Worm (Caenorhabditis elegans): Measurements from ENCODE around the gene F53C11.1.

The F53C11.1 gene

ce11 chrV:13775529-13775928, at the start of gene F53C11.1:
TSS of gene F53C11.1 (plus strand) at chrV:13775796.
- TF ChIP-seq W03F9.2 (tag; optimal IDR thresholded peaks at IDR 0.05) = no peak
- no peak for TF ChIP-seq him-1 (tag; optimal IDR thresholded peaks at IDR 0.05)
- no peak for TF ChIP-seq dao-5 (tag; optimal IDR thresholded peaks at IDR 0.05)

ce11 chrV:13730762-13731161, 44.8 kb upstream of the F53C11.1 start, which contains the start of gene dct-17:
TSS of gene dct-17 (minus strand) at chrV:13730784.
- TF ChIP-seq him-1 (tag; optimal IDR thresholded peaks at IDR 0.05) (no peak), dao-5 (tag; optimal IDR thresholded peaks at IDR 0.05) (no peak), W03F9.2 (tag; optimal IDR thresholded peaks at IDR 0.05) (no peak)

DNA sequence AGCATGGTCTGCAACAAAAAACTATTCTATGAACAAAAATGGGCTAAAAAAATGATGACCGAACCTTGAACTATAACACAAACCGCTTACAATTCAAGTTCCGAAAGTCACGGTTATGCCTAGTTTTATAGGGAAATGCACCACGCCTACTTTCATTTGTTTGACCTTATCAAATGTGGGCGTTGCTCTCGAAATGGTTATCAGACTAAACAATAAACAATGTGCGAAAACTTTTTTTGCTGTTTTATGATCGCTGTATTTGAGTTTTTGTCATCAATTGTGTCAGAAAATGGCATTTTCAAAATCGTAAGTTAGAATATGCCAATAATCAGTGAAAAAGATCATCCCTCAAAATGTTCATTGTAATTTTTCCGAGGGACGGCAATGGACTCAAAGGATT, 39.4 kb upstream of the F53C11.1 start, which contains the start of gene F35E12.6:
Gene F35E12.6 (minus strand): TSS at position 101 of the 400 bp plus-strand sequence.
- TF ChIP-seq dao-5 (tag; optimal IDR thresholded peaks at IDR 0.05) = no peak

DNA sequence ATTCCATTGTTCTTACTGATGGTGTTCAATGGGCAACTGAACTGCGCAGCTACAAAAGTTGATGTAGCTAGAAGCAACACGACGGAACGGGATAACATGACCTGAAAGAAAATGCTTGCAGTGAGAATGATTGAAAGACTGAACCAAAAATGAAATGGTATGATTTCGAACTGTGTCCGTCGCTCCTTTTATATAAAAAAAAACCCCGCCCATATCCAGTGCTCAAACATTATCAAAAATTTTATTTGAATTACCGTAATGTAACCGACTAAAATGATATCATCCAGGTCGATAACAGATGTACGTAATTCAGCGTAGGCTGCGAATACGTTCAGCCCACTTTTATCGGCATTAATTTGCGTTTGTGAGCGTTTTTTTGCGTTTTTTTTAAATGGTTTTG, 37.2 kb upstream of the F53C11.1 start, which contains the start of gene irg-5:
Gene irg-5 (minus strand): TSS at position 101 of the 400 bp plus-strand sequence.
- TF ChIP-seq him-1 (tag; optimal IDR thresholded peaks at IDR 0.05) (no peak), dao-5 (tag; optimal IDR thresholded peaks at IDR 0.05) (no peak), W03F9.2 (tag; optimal IDR thresholded peaks at IDR 0.05) (no peak)

DNA sequence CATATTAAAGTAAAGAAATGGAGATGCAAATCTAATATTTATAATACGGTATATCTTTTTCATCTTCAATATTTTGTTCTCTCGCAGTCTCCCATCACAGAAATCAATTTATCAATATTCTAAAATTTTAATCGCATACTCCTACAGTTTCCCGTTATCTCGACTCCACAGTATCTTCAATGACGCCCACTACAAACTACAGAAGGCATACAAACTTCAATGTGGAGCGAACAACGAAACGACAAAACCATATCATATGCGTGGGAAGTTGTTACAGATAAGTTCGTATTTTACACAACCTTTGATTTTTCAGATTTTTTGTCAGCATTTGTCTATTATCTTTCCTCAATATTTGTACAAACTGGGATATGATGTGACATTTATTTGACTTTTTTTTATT, 35.7 kb upstream of the F53C11.1 start:
- TF ChIP-seq him-1 (tag; optimal IDR thresholded peaks at IDR 0.05) = no peak
- no peak for TF ChIP-seq dao-5 (tag; optimal IDR thresholded peaks at IDR 0.05)
- TF ChIP-seq W03F9.2 (tag; optimal IDR thresholded peaks at IDR 0.05) = no peak

DNA sequence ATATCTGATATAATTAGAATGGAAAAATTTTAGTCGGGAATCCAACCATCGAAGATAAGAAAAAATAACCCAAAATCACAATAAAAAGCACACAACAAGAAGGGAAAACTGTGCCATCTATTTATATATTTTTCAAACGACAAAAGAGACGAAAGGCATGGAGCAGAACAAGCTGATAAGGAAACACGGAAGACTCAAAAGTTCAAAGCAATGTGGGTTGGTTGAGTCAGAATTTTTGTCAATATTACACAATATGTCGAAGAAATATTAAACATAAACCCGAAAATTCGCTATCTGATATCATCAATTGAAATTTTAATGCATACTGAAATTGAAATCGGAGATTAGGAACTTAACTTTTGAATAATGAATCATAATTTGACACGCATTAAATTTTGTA, 30.7 kb upstream of the F53C11.1 start, which contains the start of gene F35E12.9:
Gene F35E12.9 (minus strand): TSS at position 227 of the 400 bp plus-strand sequence.
- TF ChIP-seq him-1 (tag; optimal IDR thresholded peaks at IDR 0.05) (no peak), dao-5 (tag; optimal IDR thresholded peaks at IDR 0.05) (no peak), W03F9.2 (tag; optimal IDR thresholded peaks at IDR 0.05) (no peak)

DNA sequence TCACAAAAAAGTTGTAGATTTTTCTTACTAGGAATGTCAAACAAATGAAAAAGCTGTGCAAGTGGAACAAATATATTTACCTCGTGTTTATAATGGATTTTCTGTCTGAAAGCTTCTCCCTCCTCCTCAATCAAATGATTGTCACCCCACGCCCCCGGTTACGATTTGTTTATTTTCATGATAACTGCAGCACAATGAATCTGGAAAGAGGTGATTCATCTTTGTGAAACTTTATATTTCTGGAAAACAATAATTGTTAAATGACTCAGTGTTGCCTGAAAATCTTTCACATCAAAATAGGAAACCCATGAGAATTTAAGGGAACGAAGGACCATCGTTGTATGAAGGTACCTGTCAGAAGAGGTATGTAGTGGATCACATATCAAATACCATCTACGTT, 26.9 kb upstream of the F53C11.1 start, which contains the start of gene F35E12.10:
Gene F35E12.10 (minus strand): TSS at position 101 of the 400 bp plus-strand sequence.
- TF ChIP-seq dao-5 (tag; optimal IDR thresholded peaks at IDR 0.05) = no peak
- TF ChIP-seq W03F9.2 (tag; optimal IDR thresholded peaks at IDR 0.05) = no peak
- no peak for TF ChIP-seq him-1 (tag; optimal IDR thresholded peaks at IDR 0.05)

- TF ChIP-seq dao-5 (tag; optimal IDR thresholded peaks at IDR 0.05) (no peak), W03F9.2 (tag; optimal IDR thresholded peaks at IDR 0.05) (no peak), him-1 (tag; optimal IDR thresholded peaks at IDR 0.05) (no peak)
These were observed 23.8 kb upstream of the F53C11.1 start, which contains the start of gene cld-9 for ce11 chrV:13751811-13752210. TSS of gene cld-9 (minus strand) at chrV:13751891.

- TF ChIP-seq dao-5 (tag; optimal IDR thresholded peaks at IDR 0.05) (no peak), him-1 (tag; optimal IDR thresholded peaks at IDR 0.05) (no peak), W03F9.2 (tag; optimal IDR thresholded peaks at IDR 0.05) (no peak)
These were observed 22.1 kb upstream of the F53C11.1 start, which contains the start of gene F20G2.1 for ce11 chrV:13753481-13753880. TSS of gene F20G2.1 (minus strand) at chrV:13753581.

- no peak for TF ChIP-seq him-1 (tag; optimal IDR thresholded peaks at IDR 0.05)
- no peak for TF ChIP-seq dao-5 (tag; optimal IDR thresholded peaks at IDR 0.05)
- no peak for TF ChIP-seq W03F9.2 (tag; optimal IDR thresholded peaks at IDR 0.05)
These were observed 19.1 kb upstream of the F53C11.1 start, which contains the start of gene F20G2.2 for ce11 chrV:13756359-13757091. TSS of gene F20G2.2 (minus strand) at chrV:13756409.

ce11 chrV:13757349-13757748, 18.2 kb upstream of the F53C11.1 start:
- TF ChIP-seq him-1 (tag; optimal IDR thresholded peaks at IDR 0.05) = no peak
- no peak for TF ChIP-seq dao-5 (tag; optimal IDR thresholded peaks at IDR 0.05)
- no peak for TF ChIP-seq W03F9.2 (tag; optimal IDR thresholded peaks at IDR 0.05)

DNA sequence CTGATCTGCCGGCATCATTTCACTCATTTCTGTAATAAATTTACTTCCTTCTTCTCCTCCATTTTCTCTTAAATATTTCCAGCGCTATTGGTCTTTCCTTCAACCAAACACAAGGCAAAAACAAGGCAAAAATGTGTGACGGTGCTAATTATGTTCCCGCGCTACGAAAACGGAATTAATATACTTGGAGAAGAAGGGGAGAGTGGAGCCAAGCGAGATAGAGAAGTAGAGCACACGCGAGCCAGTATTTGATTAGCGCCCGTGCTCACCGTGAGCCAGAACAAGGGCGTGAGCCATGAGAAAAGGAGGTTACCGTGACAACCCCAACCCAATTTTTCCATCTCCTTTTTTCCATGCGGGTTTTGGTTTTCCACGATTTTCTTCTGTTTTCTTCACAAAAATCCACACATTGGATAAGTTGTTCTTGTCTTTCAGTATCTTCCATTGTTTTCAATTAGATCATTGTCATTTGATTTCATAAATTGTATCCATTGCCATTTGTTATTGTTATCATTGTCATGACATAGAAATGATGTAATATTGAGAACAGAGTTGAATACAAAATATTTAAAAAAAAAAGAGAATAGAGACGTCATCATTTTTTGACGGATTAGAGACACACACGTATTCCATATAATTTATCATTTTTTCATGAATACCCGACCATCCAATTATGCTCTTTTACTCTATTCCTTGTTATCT, 13.0 kb upstream of the F53C11.1 start, which contains the start of gene F20G2.6:
Gene F20G2.6 (plus strand): TSS at position 652 of the 702 bp plus-strand sequence.
- TF ChIP-seq dao-5 (tag; optimal IDR thresholded peaks at IDR 0.05) (no peak), W03F9.2 (tag; optimal IDR thresholded peaks at IDR 0.05) (no peak), him-1 (tag; optimal IDR thresholded peaks at IDR 0.05) (no peak)

ce11 chrV:13763723-13764122, 11.9 kb upstream of the F53C11.1 start:
- no peak for TF ChIP-seq him-1 (tag; optimal IDR thresholded peaks at IDR 0.05)
- TF ChIP-seq dao-5 (tag; optimal IDR thresholded peaks at IDR 0.05) = no peak
- no peak for TF ChIP-seq W03F9.2 (tag; optimal IDR thresholded peaks at IDR 0.05)

DNA sequence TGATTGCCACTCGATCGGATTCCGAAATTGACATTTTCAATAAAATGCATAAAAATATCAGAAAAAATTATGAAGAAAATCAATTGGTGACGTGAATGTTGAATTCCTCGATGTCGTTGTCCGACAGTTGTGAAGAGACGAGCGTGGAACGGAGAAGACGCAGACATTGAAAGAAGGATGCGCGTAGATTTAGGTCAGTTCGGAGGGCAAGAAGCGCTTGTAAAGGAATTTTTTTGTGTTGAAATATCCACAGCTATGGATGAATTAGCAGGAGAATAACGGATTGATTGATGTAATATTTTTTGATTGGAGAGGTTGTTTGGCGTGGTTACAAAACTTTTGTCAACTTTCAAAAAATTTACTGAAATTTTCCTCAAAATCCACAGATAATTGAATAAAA, 7.2 kb upstream of the F53C11.1 start, which contains the start of gene F20G2.3:
Gene F20G2.3 (minus strand): TSS at position 101 of the 400 bp plus-strand sequence.
- no peak for TF ChIP-seq dao-5 (tag; optimal IDR thresholded peaks at IDR 0.05)
- TF ChIP-seq W03F9.2 (tag; optimal IDR thresholded peaks at IDR 0.05) = no peak
- TF ChIP-seq him-1 (tag; optimal IDR thresholded peaks at IDR 0.05) = no peak
